Worm (Caenorhabditis elegans) whole organism, L2 larva: ENCODE data around the gene col-163.

Experiments
- C34F6.9 ChIP-seq: fragments of 150-350 bp; optimal IDR thresholded peaks from 2 replicates; lab custom pipeline; 2014; ENCODE audit warnings: missing biosample characterization, missing genetic modification characterization
- F13H6.1 ChIP-seq: sonication (generic microtip); optimal IDR thresholded peaks from 2 replicates; lab custom pipeline; 2016; ENCODE audit warnings: missing genetic modification characterization, missing compliant biosample characterization
- R02D3.7 ChIP-seq: fragments of 150-350 bp; optimal IDR thresholded peaks from 2 replicates; lab custom pipeline; 2014; ENCODE audit warnings: missing biosample characterization, missing genetic modification characterization
- Y55F3AM.14 ChIP-seq: fragments of 200-800 bp; sonication (Bioruptor generic); optimal IDR thresholded peaks from 2 replicates; lab custom pipeline; 2018; ENCODE audit warnings: mild to moderate bottlenecking, missing genetic modification characterization, missing compliant biosample characterization
- ZK546.5 ChIP-seq: sonication (generic microtip); optimal IDR thresholded peaks from 2 replicates; lab custom pipeline; 2017; ENCODE audit warnings: missing biosample characterization, missing genetic modification characterization
- alr-1 ChIP-seq: fragments of 150-350 bp; optimal IDR thresholded peaks from 2 replicates; lab custom pipeline; 2014; ENCODE audit warnings: missing biosample characterization, missing genetic modification characterization
- aly-2 ChIP-seq: fragments of 150-350 bp; optimal IDR thresholded peaks from 2 replicates; lab custom pipeline; 2014; ENCODE audit warnings: missing biosample characterization, missing genetic modification characterization
- ama-1 ChIP-seq: fragments of 150-350 bp; optimal IDR thresholded peaks from 2 replicates; lab custom pipeline; 2018; ENCODE audit warnings: inconsistent platforms
- blmp-1 ChIP-seq: sonication (generic microtip); optimal IDR thresholded peaks from 2 replicates; lab custom pipeline; 2017; ENCODE audit warnings: missing genetic modification characterization, mild to moderate bottlenecking, missing compliant biosample characterization, antibody characterized with exemption, moderate library complexity; ENCODE audit not compliant: insufficient read depth
- ceh-16 ChIP-seq: fragments of 150-350 bp; optimal IDR thresholded peaks from 2 replicates; lab custom pipeline; 2014; ENCODE audit warnings: missing biosample characterization, missing genetic modification characterization
- ceh-82 ChIP-seq: fragments of 150-350 bp; optimal IDR thresholded peaks from 2 replicates; lab custom pipeline; 2014; ENCODE audit warnings: missing biosample characterization, missing genetic modification characterization
- crh-2 ChIP-seq: sonication (generic microtip); optimal IDR thresholded peaks from 2 replicates; lab custom pipeline; 2017; ENCODE audit warnings: missing biosample characterization, missing genetic modification characterization
- dmd-4 ChIP-seq: sonication (generic microtip); optimal IDR thresholded peaks from 2 replicates; lab custom pipeline; 2017; ENCODE audit warnings: missing biosample characterization, missing genetic modification characterization
- egl-27 ChIP-seq: sonication (generic microtip); optimal IDR thresholded peaks from 3 replicates; lab custom pipeline; 2017; ENCODE audit warnings: missing biosample characterization, missing genetic modification reagents, missing genetic modification characterization
- elt-1 ChIP-seq: fragments of 150-350 bp; optimal IDR thresholded peaks from 2 replicates; lab custom pipeline; 2014; ENCODE audit warnings: missing biosample characterization, missing genetic modification characterization
- elt-3 ChIP-seq: sonication (generic microtip); optimal IDR thresholded peaks from 2 replicates; lab custom pipeline; 2017; ENCODE audit warnings: missing biosample characterization, missing genetic modification characterization
- fos-1 ChIP-seq: fragments of 150-350 bp; optimal IDR thresholded peaks from 2 replicates; lab custom pipeline; 2014; ENCODE audit warnings: missing biosample characterization, missing genetic modification characterization
- gmeb-1 ChIP-seq: fragments of 150-350 bp; optimal IDR thresholded peaks from 2 replicates; lab custom pipeline; 2014; ENCODE audit warnings: missing biosample characterization, missing genetic modification characterization
- lin-11 ChIP-seq: fragments of 150-350 bp; sonication (generic microtip); optimal IDR thresholded peaks from 2 replicates; lab custom pipeline; 2014; ENCODE audit warnings: missing biosample characterization, missing genetic modification characterization, inconsistent platforms, mixed read lengths
- lin-13 ChIP-seq: fragments of 150-350 bp; optimal IDR thresholded peaks from 2 replicates; lab custom pipeline; 2014; ENCODE audit warnings: missing biosample characterization, missing genetic modification reagents, missing genetic modification characterization
- lin-39 ChIP-seq: fragments of 150-350 bp; optimal IDR thresholded peaks from 2 replicates; lab custom pipeline; 2014; ENCODE audit warnings: missing biosample characterization, missing genetic modification reagents, missing genetic modification characterization
- lsy-2 ChIP-seq, 2 experiments: fragments of 150-350 bp in 1 of 2; sonication (generic microtip) in 1 of 2; optimal IDR thresholded peaks; 2 replicates each; lab custom pipeline; 2014 to 2017; ENCODE audit warnings: missing biosample characterization in 2 of 2, missing genetic modification characterization in 2 of 2
- mab-5 ChIP-seq: fragments of 150-350 bp; optimal IDR thresholded peaks from 2 replicates; lab custom pipeline; 2014; ENCODE audit warnings: missing biosample characterization, missing genetic modification characterization
- mbf-1 ChIP-seq: sonication (generic microtip); optimal IDR thresholded peaks from 2 replicates; lab custom pipeline; 2017; ENCODE audit warnings: missing biosample characterization, missing genetic modification characterization
- mdl-1 ChIP-seq, 2 experiments: fragments of 150-350 bp in 1 of 2; sonication (generic microtip) in 1 of 2; optimal IDR thresholded peaks; 2 replicates each; lab custom pipeline; 2017; ENCODE audit warnings: missing biosample characterization in 2 of 2, missing genetic modification characterization in 2 of 2
- nhr-10 ChIP-seq: sonication (generic microtip); optimal IDR thresholded peaks from 2 replicates; lab custom pipeline; 2017; ENCODE audit warnings: missing biosample characterization, missing genetic modification characterization
- nhr-11 ChIP-seq: fragments of 150-350 bp; optimal IDR thresholded peaks from 2 replicates; lab custom pipeline; 2014; ENCODE audit warnings: missing biosample characterization, missing genetic modification characterization
- nhr-12 ChIP-seq: fragments of 150-350 bp; optimal IDR thresholded peaks from 2 replicates; lab custom pipeline; 2014; ENCODE audit warnings: missing biosample characterization, missing genetic modification characterization
- nhr-129 ChIP-seq: fragments of 150-350 bp; optimal IDR thresholded peaks from 2 replicates; lab custom pipeline; 2014; ENCODE audit warnings: missing biosample characterization, missing genetic modification characterization
- nhr-21 ChIP-seq: fragments of 150-350 bp; optimal IDR thresholded peaks from 2 replicates; lab custom pipeline; 2014; ENCODE audit warnings: missing biosample characterization, missing genetic modification characterization
- nhr-23 ChIP-seq: fragments of 150-350 bp; optimal IDR thresholded peaks from 2 replicates; lab custom pipeline; 2014; ENCODE audit warnings: missing biosample characterization, missing genetic modification reagents, missing genetic modification characterization
- nhr-237 ChIP-seq: fragments of 150-350 bp; optimal IDR thresholded peaks from 2 replicates; lab custom pipeline; 2014; ENCODE audit warnings: missing biosample characterization, missing genetic modification characterization
- nhr-25 ChIP-seq: fragments of 150-350 bp; sonication (generic microtip); optimal IDR thresholded peaks from 3 replicates; lab custom pipeline; 2014; ENCODE audit warnings: missing biosample characterization, missing genetic modification characterization
- nhr-6 ChIP-seq: fragments of 150-350 bp; optimal IDR thresholded peaks from 2 replicates; lab custom pipeline; 2014; ENCODE audit warnings: missing biosample characterization, missing genetic modification characterization
- nhr-77 ChIP-seq: fragments of 150-350 bp; optimal IDR thresholded peaks from 2 replicates; lab custom pipeline; 2014; ENCODE audit warnings: missing biosample characterization, missing genetic modification characterization
- peb-1 ChIP-seq: fragments of 150-350 bp; optimal IDR thresholded peaks from 2 replicates; lab custom pipeline; 2014; ENCODE audit warnings: missing biosample characterization, missing genetic modification characterization
- sem-4 ChIP-seq: fragments of 150-350 bp; optimal IDR thresholded peaks from 2 replicates; lab custom pipeline; 2014; ENCODE audit warnings: missing biosample characterization, missing genetic modification reagents, missing genetic modification characterization
- skn-1 ChIP-seq: sonication (generic microtip); optimal IDR thresholded peaks from 2 replicates; lab custom pipeline; 2017; ENCODE audit warnings: missing biosample characterization, missing genetic modification characterization
- sma-3 ChIP-seq: sonication (generic microtip); optimal IDR thresholded peaks from 2 replicates; lab custom pipeline; 2016; ENCODE audit warnings: missing genetic modification reagents, missing genetic modification characterization, missing compliant biosample characterization
- sma-9 ChIP-seq, 2 experiments: fragments of 150-350 bp in 1 of 2; sonication (generic microtip) in 1 of 2; optimal IDR thresholded peaks; 2 replicates each; lab custom pipeline; 2014 to 2016; ENCODE audit warnings: missing genetic modification characterization in 2 of 2, mild to moderate bottlenecking in 1 of 2, missing biosample characterization in 1 of 2, missing compliant biosample characterization in 1 of 2, missing genetic modification reagents in 1 of 2, moderate library complexity in 1 of 2
- snpc-4 ChIP-seq: fragments of 150-350 bp; optimal IDR thresholded peaks from 2 replicates; lab custom pipeline; 2014; ENCODE audit warnings: missing biosample characterization, missing genetic modification characterization
- unc-39 ChIP-seq: fragments of 150-350 bp; optimal IDR thresholded peaks from 2 replicates; lab custom pipeline; 2014; ENCODE audit warnings: missing biosample characterization, missing genetic modification characterization
- unc-55 ChIP-seq: fragments of 150-350 bp; sonication (generic microtip); optimal IDR thresholded peaks from 3 replicates; lab custom pipeline; 2014; ENCODE audit warnings: missing biosample characterization, missing genetic modification reagents, missing genetic modification characterization
- unc-62 ChIP-seq: fragments of 150-350 bp; optimal IDR thresholded peaks from 2 replicates; lab custom pipeline; 2014; ENCODE audit warnings: missing biosample characterization, missing genetic modification reagents, missing genetic modification characterization
- zag-1 ChIP-seq: fragments of 150-350 bp; optimal IDR thresholded peaks from 2 replicates; lab custom pipeline; 2014; ENCODE audit warnings: missing biosample characterization, missing genetic modification characterization
- ztf-1 ChIP-seq: fragments of 200-800 bp; sonication (Bioruptor generic); conservative IDR thresholded peaks from 2 replicates; pipeline ENCODE4 v1.3.6; 2022; ENCODE audit warnings: missing genetic modification characterization, missing compliant biosample characterization
- ztf-11 ChIP-seq: sonication (generic microtip); optimal IDR thresholded peaks from 2 replicates; lab custom pipeline; 2017; ENCODE audit warnings: missing biosample characterization, missing genetic modification characterization
- ztf-4 ChIP-seq: fragments of 150-350 bp; optimal IDR thresholded peaks from 2 replicates; lab custom pipeline; 2014; ENCODE audit warnings: missing biosample characterization, missing genetic modification characterization

Gene col-163

DNA sequence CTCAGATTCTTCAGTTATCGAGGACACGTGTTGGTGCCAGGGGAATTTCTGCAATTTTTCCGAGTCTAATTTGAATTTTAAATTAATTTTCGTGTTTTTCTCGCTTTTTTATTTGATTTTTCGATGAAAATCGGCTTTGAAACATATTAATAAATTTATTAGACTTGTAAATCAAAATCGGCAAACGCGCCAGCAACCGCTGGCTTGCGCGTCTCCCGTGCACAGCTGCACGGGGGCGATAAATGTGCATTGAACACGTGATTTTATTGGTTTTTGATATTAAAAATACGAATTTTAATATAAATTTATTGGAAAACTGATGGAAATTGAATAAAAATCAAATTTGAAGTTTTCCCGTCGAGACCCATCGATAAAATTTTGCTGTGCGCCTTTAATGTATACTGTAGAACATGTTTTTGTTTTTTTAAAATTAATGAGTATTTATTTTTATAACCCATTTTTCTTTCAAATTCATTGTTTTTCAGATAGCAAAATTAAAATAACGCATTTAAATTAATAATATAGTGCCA, 19.3 kb upstream of the col-163 start, which contains the start of gene F26F2.7:
F26F2.7 (plus strand) TSS at position 480 of the 530 bp plus-strand sequence.
- TF ChIP-seq egl-27 (tag; lab: Kevin White, UChicago), result peak; percentile 21
- TF ChIP-seq lin-13 (GFP tag; lab: Kevin White, UChicago), result peak; percentile 85
- TF ChIP-seq sem-4 (tag; lab: Kevin White, UChicago), result peak; percentile 71
- TF ChIP-seq nhr-10 (tag; lab: Kevin White, UChicago), result no peak
- TF ChIP-seq lsy-2 (tag; optimal IDR thresholded peaks at IDR 0.05; lab: Kevin White, UChicago), result peak; percentile 82 to 93
- TF ChIP-seq dmd-4 (tag; lab: Kevin White, UChicago), result peak; percentile 29
- no peak for TF ChIP-seq ZK546.5 (tag; lab: Kevin White, UChicago)
- no peak for TF ChIP-seq ztf-11
- no peak for TF ChIP-seq blmp-1 (tag; lab: Kevin White, UChicago)
- TF ChIP-seq mbf-1, result no peak
- no peak for TF ChIP-seq ztf-1 (GFP tag; lab: Robert Waterston, UW)
- TF ChIP-seq sma-3 (GFP tag; lab: Kevin White, UChicago), result peak; percentile 80
- TF ChIP-seq ceh-82, result no peak
- peak; percentile 21 for TF ChIP-seq R02D3.7 (tag; lab: Kevin White, UChicago)
- peak; percentile 58 for TF ChIP-seq nhr-21 (tag; lab: Kevin White, UChicago)
- TF ChIP-seq Y55F3AM.14 (GFP tag; lab: Kevin White, UChicago), result no peak
- TF ChIP-seq nhr-237 (tag; lab: Kevin White, UChicago), result no peak
- peak; percentile 88 for TF ChIP-seq crh-2 (tag; lab: Kevin White, UChicago)
- peak; percentile 43 for TF ChIP-seq snpc-4 (tag; lab: Kevin White, UChicago)
- TF ChIP-seq lin-11, result peak; percentile 75
- peak; percentile 45 for TF ChIP-seq fos-1 (tag; lab: Kevin White, UChicago)
- TF ChIP-seq elt-1, result no peak
- TF ChIP-seq gmeb-1, result peak; percentile 80
- TF ChIP-seq elt-3, result no peak
- TF ChIP-seq peb-1, result no peak
- no peak for TF ChIP-seq nhr-23 (tag; lab: Kevin White, UChicago)
- no peak for TF ChIP-seq sma-9 (GFP tag; optimal IDR thresholded peaks at IDR 0.05; lab: Kevin White, UChicago)
- TF ChIP-seq sma-9 (tag; optimal IDR thresholded peaks at IDR 0.05; lab: Kevin White, UChicago), result no peak
- peak; percentile 61 for TF ChIP-seq ztf-4 (tag; lab: Kevin White, UChicago)
- TF ChIP-seq mab-5 (tag; lab: Kevin White, UChicago), result peak; percentile 61
- TF ChIP-seq unc-62, result no peak
- TF ChIP-seq nhr-12 (tag; lab: Kevin White, UChicago), result no peak
- TF ChIP-seq unc-55 (GFP tag; lab: Kevin White, UChicago), result peak; percentile 75
- TF ChIP-seq nhr-77 (tag; lab: Kevin White, UChicago), result no peak
- TF ChIP-seq mdl-1 (tag; optimal IDR thresholded peaks at IDR 0.05; lab: Kevin White, UChicago), result peak; percentile 30 to 45
- TF ChIP-seq nhr-129 (tag; lab: Kevin White, UChicago), result no peak
- no peak for TF ChIP-seq ceh-16 (tag; lab: Kevin White, UChicago)
- peak; percentile 34 for TF ChIP-seq zag-1
- TF ChIP-seq unc-39 (tag; lab: Kevin White, UChicago), result no peak
- no peak for TF ChIP-seq alr-1 (tag; lab: Kevin White, UChicago)
- no peak for TF ChIP-seq nhr-6 (tag; lab: Kevin White, UChicago)
- TF ChIP-seq C34F6.9 (tag; lab: Kevin White, UChicago), result peak; percentile 94
- TF ChIP-seq lin-39 (tag; lab: Kevin White, UChicago), result no peak
- TF ChIP-seq F13H6.1, result peak; percentile 68
- TF ChIP-seq nhr-11 (tag; lab: Kevin White, UChicago), result no peak
- TF ChIP-seq skn-1 (tag; lab: Kevin White, UChicago), result no peak
- TF ChIP-seq nhr-25 (tag; lab: Kevin White, UChicago), result no peak
- no peak for TF ChIP-seq aly-2 (tag; lab: Kevin White, UChicago)
- no peak for TF ChIP-seq ama-1 (lab: Kevin White, UChicago)
